Fruit fly (Drosophila melanogaster) whole organism, embryonic: ENCODE results near the gene IscU.

Experiments used
- ATbp ChIP-seq: fragments of 200-800 bp; sonication (Bioruptor generic); optimal IDR thresholded peaks from 2 replicates; lab custom pipeline; 2017; ENCODE audit warnings: missing biosample characterization, mild to moderate bottlenecking, missing genetic modification characterization, missing genetic modification reagents
- Atf-2 ChIP-seq: fragments of 200-800 bp; sonication (Bioruptor generic); optimal IDR thresholded peaks from 2 replicates; lab custom pipeline; 2016; ENCODE audit warnings: missing biosample characterization, missing genetic modification characterization
- CG10147 ChIP-seq: fragments of 200-800 bp; sonication (Bioruptor generic); optimal IDR thresholded peaks from 2 replicates; lab custom pipeline; 2019; ENCODE audit warnings: missing biosample characterization, mild to moderate bottlenecking, missing genetic modification characterization, moderate library complexity
- CG12104 ChIP-seq: fragments of 200-800 bp; sonication (Bioruptor generic); optimal IDR thresholded peaks from 3 replicates; lab custom pipeline; 2016; ENCODE audit warnings: missing biosample characterization, missing genetic modification characterization
- CG12391 ChIP-seq: fragments of 200-800 bp; sonication (Bioruptor generic); optimal IDR thresholded peaks from 3 replicates; lab custom pipeline; 2018; ENCODE audit warnings: missing biosample characterization, mild to moderate bottlenecking, missing genetic modification characterization, moderate library complexity
- CG14667 ChIP-seq: fragments of 200-800 bp; sonication (Bioruptor generic); IDR thresholded peaks from 2 replicates; pipeline ENCODE4 v1.3.6; 2022; ENCODE audit warnings: missing biosample characterization, missing genetic modification characterization
- CG14965 ChIP-seq: fragments of 200-800 bp; sonication (Bioruptor generic); optimal IDR thresholded peaks from 2 replicates; lab custom pipeline; 2016; ENCODE audit warnings: missing biosample characterization, missing genetic modification characterization, borderline replicate concordance
- CG15011 ChIP-seq: fragments of 200-800 bp; sonication (Bioruptor generic); optimal IDR thresholded peaks from 3 replicates; lab custom pipeline; 2018; ENCODE audit warnings: missing biosample characterization, mild to moderate bottlenecking, missing genetic modification characterization
- CG17361 ChIP-seq: fragments of 200-800 bp; sonication (Bioruptor generic); IDR thresholded peaks from 3 replicates; pipeline ENCODE4 v1.3.6; 2022; ENCODE audit warnings: missing biosample characterization, missing genetic modification characterization
- CG17829 ChIP-seq: fragments of 200-800 bp; optimal IDR thresholded peaks from 2 replicates; lab custom pipeline; 2019; ENCODE audit warnings: missing biosample characterization, mild to moderate bottlenecking, missing genetic modification characterization, moderate library complexity
- CG30431 ChIP-seq: fragments of 200-800 bp; sonication (Bioruptor generic); optimal IDR thresholded peaks from 2 replicates; lab custom pipeline; 2017; ENCODE audit warnings: missing biosample characterization, missing genetic modification characterization
- CG3065 ChIP-seq: fragments of 200-800 bp; sonication (Bioruptor generic); optimal IDR thresholded peaks from 2 replicates; lab custom pipeline; 2016; ENCODE audit warnings: missing biosample characterization, missing genetic modification characterization
- CG4282 ChIP-seq: fragments of 200-800 bp; sonication (Bioruptor generic); optimal IDR thresholded peaks from 2 replicates; lab custom pipeline; 2016; ENCODE audit warnings: missing biosample characterization, missing genetic modification characterization
- CG6175 ChIP-seq: fragments of 200-800 bp; sonication (Bioruptor generic); IDR thresholded peaks from 3 replicates; pipeline ENCODE4 v1.3.6; 2022; ENCODE audit warnings: missing biosample characterization, missing genetic modification characterization
- CG6254 ChIP-seq: fragments of 200-800 bp; sonication (Bioruptor generic); optimal IDR thresholded peaks from 3 replicates; lab custom pipeline; 2017; ENCODE audit warnings: mild to moderate bottlenecking, missing biosample characterization, missing genetic modification reagents, missing genetic modification characterization
- CG7271 ChIP-seq: fragments of 200-800 bp; sonication (Bioruptor generic); optimal IDR thresholded peaks from 2 replicates; lab custom pipeline; 2018; ENCODE audit warnings: missing biosample characterization, mild to moderate bottlenecking, missing genetic modification characterization, moderate library complexity
- CG7556 ChIP-seq: fragments of 200-800 bp; sonication (Bioruptor generic); optimal IDR thresholded peaks from 2 replicates; lab custom pipeline; 2017; ENCODE audit warnings: missing biosample characterization, mild to moderate bottlenecking, missing genetic modification characterization
- CG7928 ChIP-seq: fragments of 200-800 bp; sonication (Bioruptor generic); optimal IDR thresholded peaks from 2 replicates; lab custom pipeline; 2017; ENCODE audit warnings: missing biosample characterization, mild to moderate bottlenecking, missing genetic modification characterization
- CG8281 ChIP-seq: fragments of 200-800 bp; sonication (Bioruptor generic); optimal IDR thresholded peaks from 2 replicates; lab custom pipeline; 2018; ENCODE audit warnings: missing biosample characterization, mild to moderate bottlenecking, missing genetic modification characterization, moderate library complexity
- Chrac-16 ChIP-seq: fragments of 200-800 bp; sonication (Bioruptor generic); optimal IDR thresholded peaks from 3 replicates; lab custom pipeline; 2016; ENCODE audit warnings: missing biosample characterization, missing genetic modification characterization
- Dfd ChIP-seq, 2 experiments: fragments of >200 bp; optimal IDR thresholded peaks; 2 replicates each; lab custom pipeline; 2017; ENCODE audit warnings: missing biosample characterization in 2 of 2, missing genetic modification characterization in 2 of 2
- Dip3 ChIP-seq: fragments of 200-800 bp; sonication (Bioruptor generic); optimal IDR thresholded peaks from 3 replicates; lab custom pipeline; 2016; ENCODE audit warnings: missing biosample characterization, missing genetic modification characterization
- GATAe ChIP-seq: fragments of 200-800 bp; sonication (Bioruptor generic); conservative IDR thresholded peaks from 2 replicates; pipeline ENCODE4 v1.3.6; 2022; ENCODE audit warnings: missing biosample characterization, missing genetic modification characterization
- Kr ChIP-seq: fragments of 200-800 bp; sonication (Bioruptor generic); optimal IDR thresholded peaks from 2 replicates; lab custom pipeline; 2017; ENCODE audit warnings: missing biosample characterization, mild to moderate bottlenecking, missing genetic modification characterization
- Mad ChIP-seq: fragments of 200-800 bp; sonication (Bioruptor generic); optimal IDR thresholded peaks from 2 replicates; lab custom pipeline; 2016; ENCODE audit warnings: missing biosample characterization, missing genetic modification characterization
- Mrtf ChIP-seq: fragments of 200-800 bp; sonication (Bioruptor generic); IDR thresholded peaks from 3 replicates; pipeline ENCODE4 v1.3.6; 2022; ENCODE audit warnings: missing biosample characterization, missing genetic modification characterization
- Neu2 ChIP-seq: fragments of 200-800 bp; sonication (Bioruptor generic); optimal IDR thresholded peaks from 3 replicates; lab custom pipeline; 2016; ENCODE audit warnings: missing biosample characterization, missing genetic modification characterization, borderline replicate concordance
- Poxn ChIP-seq: fragments of 200-800 bp; sonication (Bioruptor generic); IDR thresholded peaks from 2 replicates; pipeline ENCODE4 v1.3.6; 2022; ENCODE audit warnings: missing biosample characterization, missing genetic modification characterization
- Scr ChIP-seq: fragments of 200-800 bp; sonication (Bioruptor generic); IDR thresholded peaks from 2 replicates; pipeline ENCODE4 v1.3.6; 2022; ENCODE audit warnings: missing biosample characterization, missing genetic modification characterization; ENCODE audit not compliant: partially characterized antibody
- Sry-δ ChIP-seq: fragments of 200-800 bp; sonication (Bioruptor generic); optimal IDR thresholded peaks from 2 replicates; lab custom pipeline; 2016; ENCODE audit warnings: missing biosample characterization, missing genetic modification characterization
- abd-A ChIP-seq: fragments of 200-800 bp; sonication (Bioruptor generic); optimal IDR thresholded peaks from 3 replicates; lab custom pipeline; 2019; ENCODE audit warnings: missing biosample characterization, mild to moderate bottlenecking, missing genetic modification characterization, moderate library complexity
- aop ChIP-seq: fragments of 200-800 bp; sonication (Bioruptor generic); IDR thresholded peaks from 2 replicates; pipeline ENCODE4 v1.3.6; 2022; ENCODE audit warnings: missing biosample characterization, missing genetic modification characterization
- bbx ChIP-seq: fragments of 200-800 bp; sonication (Bioruptor generic); IDR thresholded peaks from 2 replicates; pipeline ENCODE4 v1.3.6; 2022; ENCODE audit warnings: missing biosample characterization, missing genetic modification characterization; ENCODE audit not compliant: partially characterized antibody
- bowl ChIP-seq: fragments of 200-800 bp; sonication (Bioruptor generic); IDR thresholded peaks from 2 replicates; pipeline ENCODE4 v1.3.6; 2022; ENCODE audit warnings: missing biosample characterization, missing genetic modification characterization
- ci ChIP-seq: fragments of 200-800 bp; sonication (Bioruptor generic); IDR thresholded peaks from 3 replicates; pipeline ENCODE4 v1.3.6; 2022; ENCODE audit warnings: missing biosample characterization, missing genetic modification characterization
- crp ChIP-seq, 2 experiments: fragments of 200-800 bp; sonication (Bioruptor generic); optimal IDR thresholded peaks; 2 replicates in 1 of 2; 3 replicates in 1 of 2; lab custom pipeline; 2017; ENCODE audit warnings: missing biosample characterization in 2 of 2, missing genetic modification characterization in 2 of 2, mild to moderate bottlenecking in 1 of 2, moderate library complexity in 1 of 2
- dpn ChIP-seq, 2 experiments: fragments of 200-800 bp; sonication (Bioruptor generic); optimal IDR thresholded peaks; 3 replicates each; lab custom pipeline; 2016; ENCODE audit warnings: missing biosample characterization in 2 of 2, missing genetic modification characterization in 2 of 2
- gt ChIP-seq: fragments of 200-800 bp; sonication (Bioruptor generic); IDR thresholded peaks from 2 replicates; pipeline ENCODE4 v1.3.6; 2022; ENCODE audit warnings: missing biosample characterization, missing genetic modification characterization
- hkb ChIP-seq, 2 experiments: fragments of 200-800 bp in 1 of 2; fragments of >200 bp in 1 of 2; sonication (Bioruptor generic) in 1 of 2; IDR thresholded peaks in 1 of 2; optimal IDR thresholded peaks in 1 of 2; 2 replicates each; pipeline versions ENCODE4 v1.3.6 to Lab custom; 2017 to 2022; ENCODE audit warnings: missing biosample characterization in 1 of 2, missing genetic modification characterization in 1 of 2
- org-1 ChIP-seq: fragments of 200-800 bp; sonication (Bioruptor generic); optimal IDR thresholded peaks from 2 replicates; lab custom pipeline; 2017; ENCODE audit warnings: missing biosample characterization, missing genetic modification characterization
- p53 ChIP-seq: fragments of 200-800 bp; sonication (Bioruptor generic); optimal IDR thresholded peaks from 2 replicates; lab custom pipeline; 2016; ENCODE audit warnings: missing biosample characterization, missing genetic modification characterization
- pb ChIP-seq: fragments of 200-800 bp; sonication (Bioruptor generic); optimal IDR thresholded peaks from 3 replicates; lab custom pipeline; 2016; ENCODE audit warnings: missing biosample characterization, missing genetic modification characterization
- pfk ChIP-seq: fragments of 200-800 bp; sonication (Bioruptor generic); optimal IDR thresholded peaks from 2 replicates; lab custom pipeline; 2018; ENCODE audit warnings: missing biosample characterization, mild to moderate bottlenecking, missing genetic modification characterization, moderate library complexity
- psq ChIP-seq: fragments of 200-800 bp; sonication (Bioruptor generic); optimal IDR thresholded peaks from 2 replicates; lab custom pipeline; 2017; ENCODE audit warnings: missing biosample characterization, missing genetic modification characterization
- run ChIP-seq: fragments of 200-800 bp; sonication (Bioruptor generic); optimal IDR thresholded peaks from 3 replicates; lab custom pipeline; 2018; ENCODE audit warnings: missing biosample characterization, mild to moderate bottlenecking, missing genetic modification characterization
- scrt ChIP-seq: fragments of 200-800 bp; sonication (Bioruptor generic); optimal IDR thresholded peaks from 2 replicates; lab custom pipeline; 2018; ENCODE audit warnings: missing biosample characterization, mild to moderate bottlenecking, missing genetic modification characterization, moderate library complexity
- sima ChIP-seq: fragments of 200-800 bp; sonication (Bioruptor generic); optimal IDR thresholded peaks from 2 replicates; lab custom pipeline; 2016; ENCODE audit warnings: missing biosample characterization, missing genetic modification characterization
- tgo ChIP-seq: fragments of 200-800 bp; sonication (Bioruptor generic); IDR thresholded peaks from 3 replicates; pipeline ENCODE4 v1.3.6; 2022; ENCODE audit warnings: missing biosample characterization, missing genetic modification characterization
- ttk ChIP-seq: fragments of 200-800 bp; sonication (Bioruptor generic); IDR thresholded peaks from 2 replicates; pipeline ENCODE4 v2.1.2; 2022; ENCODE audit warnings: missing biosample characterization, missing genetic modification characterization
- wek ChIP-seq: fragments of 200-800 bp; sonication (Bioruptor generic); optimal IDR thresholded peaks from 3 replicates; lab custom pipeline; 2018; ENCODE audit warnings: missing biosample characterization, mild to moderate bottlenecking, missing genetic modification characterization, moderate library complexity

The IscU gene

DNA sequence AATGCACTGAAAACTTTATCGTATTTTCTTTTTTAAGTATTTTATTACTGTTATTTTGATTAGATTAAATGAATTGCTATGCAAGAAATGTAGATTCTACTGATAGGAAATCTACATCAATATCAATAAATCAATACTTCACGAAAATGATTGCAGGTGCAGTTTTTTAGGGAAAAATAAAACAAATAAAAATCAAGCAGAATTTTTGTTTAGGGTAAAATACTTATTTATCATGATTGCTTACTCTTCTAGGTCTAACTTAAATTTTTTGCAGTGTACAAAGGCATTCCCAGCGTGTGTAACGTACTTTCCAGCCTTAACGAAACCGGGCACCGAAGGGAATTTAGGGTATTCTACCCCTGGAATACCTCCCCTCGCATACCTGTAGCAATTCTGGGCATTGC, 15.5 kb downstream of the IscU start (continued):
- TF ChIP-seq CG6254 (GFP tag; lab: Kevin White, UChicago): peak; percentile 77
- peak; percentile 23 for TF ChIP-seq scrt (GFP tag; lab: Kevin White, UChicago)
- TF ChIP-seq gt: no peak
- no peak for TF ChIP-seq Scr
- TF ChIP-seq ttk (GFP tag; lab: Robert Waterston, UW): 0 out of 2 replicates have a peak, but pooled peaks have one; percentile 33
- no peak for TF ChIP-seq aop (GFP tag; lab: Robert Waterston, UW)
- TF ChIP-seq hkb (optimal IDR thresholded peaks at IDR 0.05; lab: Kevin White, UChicago): no peak
- peak; percentile 54; the same call in 1 of the 2 replicates for TF ChIP-seq hkb (GFP tag; IDR thresholded peaks at IDR 0.05; lab: Robert Waterston, UW)
- peak; percentile 94 for TF ChIP-seq CG17829 (tag; lab: Kevin White, UChicago)
- no peak for TF ChIP-seq pfk (GFP tag; lab: Kevin White, UChicago)
- TF ChIP-seq CG6175 (GFP tag; lab: Robert Waterston, UW): no peak
- no peak for TF ChIP-seq Mad (GFP tag; lab: Kevin White, UChicago)
- peak; percentile 67 for TF ChIP-seq Atf-2
- TF ChIP-seq Dip3 (GFP tag; lab: Kevin White, UChicago): no peak
- TF ChIP-seq CG10147: no peak
- 0 out of 3 replicates have a peak, but pooled peaks have one; percentile 17 for TF ChIP-seq ci (GFP tag; lab: Robert Waterston, UW)
- no peak for TF ChIP-seq bbx (GFP tag; lab: Robert Waterston, UW)
- peak; percentile 86 for TF ChIP-seq CG7556 (GFP tag; lab: Kevin White, UChicago)
- no peak for TF ChIP-seq sima
- TF ChIP-seq CG8281 (tag; lab: Kevin White, UChicago): peak; percentile 68
- no peak for TF ChIP-seq p53 (GFP tag; lab: Kevin White, UChicago)
- TF ChIP-seq GATAe (GFP tag; lab: Robert Waterston, UW): no peak
- TF ChIP-seq wek (GFP tag; lab: Kevin White, UChicago): no peak
- peak; percentile 61 for TF ChIP-seq Kr (GFP tag; lab: Kevin White, UChicago)
- TF ChIP-seq Chrac-16 (GFP tag; lab: Kevin White, UChicago): peak; percentile 83
- no peak for TF ChIP-seq CG14667 (GFP tag; lab: Robert Waterston, UW)
- peak; percentile 51 for TF ChIP-seq org-1 (GFP tag; lab: Kevin White, UChicago)
- TF ChIP-seq Neu2 (GFP tag; lab: Kevin White, UChicago): peak; percentile 25
- peak; percentile 45 for TF ChIP-seq ATbp (GFP tag; lab: Kevin White, UChicago)
- peak; percentile 71 for TF ChIP-seq CG30431 (GFP tag; lab: Kevin White, UChicago)
- no peak for TF ChIP-seq psq
- no peak for TF ChIP-seq Poxn (GFP tag; lab: Robert Waterston, UW)
- TF ChIP-seq pb: no peak
- TF ChIP-seq CG12391: peak; percentile 90
- TF ChIP-seq Mrtf (GFP tag; lab: Robert Waterston, UW): no peak
- peak; percentile 48 to 56 for TF ChIP-seq dpn (GFP tag; optimal IDR thresholded peaks at IDR 0.05; lab: Kevin White, UChicago)
- peak; percentile 16 for TF ChIP-seq CG3065 (GFP tag; lab: Kevin White, UChicago)
- TF ChIP-seq CG7928 (GFP tag; lab: Kevin White, UChicago): peak; percentile 11
- TF ChIP-seq bowl (GFP tag; lab: Robert Waterston, UW): no peak
- peak; percentile 90 for TF ChIP-seq CG17361 (GFP tag; lab: Robert Waterston, UW)
- TF ChIP-seq abd-A (tag; lab: Kevin White, UChicago): no peak
- peak; percentile 35; the same call in 2 of the 3 replicates for TF ChIP-seq tgo (GFP tag; lab: Robert Waterston, UW)
- no peak for TF ChIP-seq CG15011
- TF ChIP-seq Dfd (GFP tag; optimal IDR thresholded peaks at IDR 0.05; lab: Kevin White, UChicago): no peak
- no peak for TF ChIP-seq run
- no peak for TF ChIP-seq Sry-δ (GFP tag; lab: Kevin White, UChicago)
- peak; percentile 47 for TF ChIP-seq CG12104 (GFP tag; lab: Kevin White, UChicago)
- no peak for TF ChIP-seq CG4282 (GFP tag; lab: Kevin White, UChicago)
- peak; percentile 6 to 26 for TF ChIP-seq crp (GFP tag; optimal IDR thresholded peaks at IDR 0.05; lab: Kevin White, UChicago)
- TF ChIP-seq CG14965: no peak
- peak; percentile 82 for TF ChIP-seq CG7271 (tag; lab: Kevin White, UChicago)
